Fruit fly (Drosophila melanogaster): Measurements from ENCODE around the gene CG3407.

CG3407 gene

dm6 chr2L:3814163-3814562 is 953 bp upstream of the CG3407 start:
- TF ChIP-seq nom (GFP tag; optimal IDR thresholded peaks at IDR 0.05): no peak
- TF ChIP-seq row (GFP tag; IDR thresholded peaks at IDR 0.05): no peak
- no peak for TF ChIP-seq CG3847 (GFP tag; IDR thresholded peaks at IDR 0.05)
- no peak for TF ChIP-seq nau (GFP tag; optimal IDR thresholded peaks at IDR 0.05)
- peak; percentile 68 for TF ChIP-seq crol (GFP tag; IDR thresholded peaks at IDR 0.05)
- no peak for TF ChIP-seq lilli (GFP tag; optimal IDR thresholded peaks at IDR 0.05)
- TF ChIP-seq Sin3A (optimal IDR thresholded peaks at IDR 0.05): no peak
- TF ChIP-seq disco-r (GFP tag; optimal IDR thresholded peaks at IDR 0.05): no peak
- peak; percentile 53 for TF ChIP-seq Nf-YB (GFP tag; optimal IDR thresholded peaks at IDR 0.05)
- no peak for TF ChIP-seq sim (GFP tag; IDR thresholded peaks at IDR 0.05)
- peak; percentile 30 for TF ChIP-seq pfk (GFP tag; optimal IDR thresholded peaks at IDR 0.05)
- TF ChIP-seq oc (tag; optimal IDR thresholded peaks at IDR 0.05): peak; percentile 27
- no peak for TF ChIP-seq sens (GFP tag)
- TF ChIP-seq CG6175 (GFP tag; IDR thresholded peaks at IDR 0.05): no peak
- TF ChIP-seq prd (optimal IDR thresholded peaks at IDR 0.05): no peak
- TF ChIP-seq prd (GFP tag; IDR thresholded peaks at IDR 0.05): no peak
- peak; percentile 82 for TF ChIP-seq twi (tag; optimal IDR thresholded peaks at IDR 0.05)
- no peak for TF ChIP-seq hkb (optimal IDR thresholded peaks at IDR 0.05)
- no peak for TF ChIP-seq hkb (GFP tag; IDR thresholded peaks at IDR 0.05)

- TF ChIP-seq Drgx (GFP tag; IDR thresholded peaks at IDR 0.05) (peak; percentile 70; the same call in 1 of the 2 replicates), z (GFP tag; IDR thresholded peaks at IDR 0.05) (no peak), chm (GFP tag; IDR thresholded peaks at IDR 0.05) (no peak), CG14014 (GFP tag; IDR thresholded peaks at IDR 0.05) (no peak), eve (GFP tag; optimal IDR thresholded peaks at IDR 0.05) (no peak), Scr (GFP tag; IDR thresholded peaks at IDR 0.05; ENCODE audit: partially characterized antibody) (no peak), CG3163 (GFP tag; optimal IDR thresholded peaks at IDR 0.05) (peak; percentile 19), maf-S (GFP tag; optimal IDR thresholded peaks at IDR 0.05) (no peak), mirr (GFP tag; optimal IDR thresholded peaks at IDR 0.05) (no peak), CG14441 (GFP tag; IDR thresholded peaks at IDR 0.05) (no peak), sc (optimal IDR thresholded peaks at IDR 0.05) (no peak), sc (GFP tag; optimal IDR thresholded peaks at IDR 0.05) (no peak), ato (GFP tag; IDR thresholded peaks at IDR 0.05; ENCODE audit: partially characterized antibody) (no peak), sr (GFP tag; IDR thresholded peaks at IDR 0.05) (peak; percentile 63; the same call in 2 of the 3 replicates), tgo (GFP tag; IDR thresholded peaks at IDR 0.05) (no peak), Nf-YB (GFP tag; optimal IDR thresholded peaks at IDR 0.05) (no peak), CG5245 (GFP tag; optimal IDR thresholded peaks at IDR 0.05) (no peak), da (GFP tag; optimal IDR thresholded peaks at IDR 0.05) (no peak), Doc3 (GFP tag; IDR thresholded peaks at IDR 0.05; ENCODE audit: partially characterized antibody) (no peak), CG15479 (GFP tag; optimal IDR thresholded peaks at IDR 0.05) (peak; percentile 80), CG12942 (GFP tag; optimal IDR thresholded peaks at IDR 0.05) (no peak), Trl (optimal IDR thresholded peaks at IDR 0.05) (peak; percentile 58 to 71), Trl (GFP tag; optimal IDR thresholded peaks at IDR 0.05) (no peak), psq (GFP tag; optimal IDR thresholded peaks at IDR 0.05) (peak; percentile 88), zf30C (GFP tag; optimal IDR thresholded peaks at IDR 0.05) (peak; percentile 3), crc (GFP tag; optimal IDR thresholded peaks at IDR 0.05) (no peak), fd64A (GFP tag; optimal IDR thresholded peaks at IDR 0.05) (no peak), Mes4 (GFP tag; optimal IDR thresholded peaks at IDR 0.05) (no peak), CG8944 (GFP tag; optimal IDR thresholded peaks at IDR 0.05) (no peak), corto (GFP tag; optimal IDR thresholded peaks at IDR 0.05) (no peak), CG30020 (tag; optimal IDR thresholded peaks at IDR 0.05) (no peak), her (GFP tag; optimal IDR thresholded peaks at IDR 0.05) (no peak), Deaf1 (tag; optimal IDR thresholded peaks at IDR 0.05) (peak; percentile 73), MBD-R2 (GFP tag; IDR thresholded peaks at IDR 0.05) (no peak)
Measured at dm6 chr2L:3806197-3807030, 6.8 kb downstream of the CG3407 start.

Data from whole organism, embryonic.